Worm (Caenorhabditis elegans) whole organism, mixed stage, embryonic: Measurements from ENCODE around the gene fbxb-64.
"Not testable (repeated sequence)": the region's sequence is repeated elsewhere in the genome, so short reads cannot be mapped to it uniquely, and the experiment has no call there.

Experiments
- M03D4.4 ChIP-seq: sonication (generic microtip); optimal IDR thresholded peaks from 2 replicates; lab custom pipeline; 2017; ENCODE audit warnings: mild to moderate bottlenecking, missing genetic modification characterization, missing compliant biosample characterization
- ceh-39 ChIP-seq: fragments of 150-350 bp; optimal IDR thresholded peaks from 2 replicates; lab custom pipeline; 2014; ENCODE audit warnings: missing biosample characterization, missing genetic modification characterization
- ceh-43 ChIP-seq: fragments of 200-800 bp; sonication (Bioruptor generic); optimal IDR thresholded peaks from 2 replicates; lab custom pipeline; 2018; ENCODE audit warnings: mild to moderate bottlenecking, missing genetic modification characterization, moderate library complexity, missing compliant biosample characterization
- ceh-83 ChIP-seq: fragments of 200-800 bp; sonication (Bioruptor generic); optimal IDR thresholded peaks from 2 replicates; lab custom pipeline; 2018; ENCODE audit warnings: mild to moderate bottlenecking, missing genetic modification characterization, missing compliant biosample characterization
- ces-1 ChIP-seq: fragments of 150-350 bp; optimal IDR thresholded peaks from 2 replicates; lab custom pipeline; 2014; ENCODE audit warnings: missing biosample characterization, missing genetic modification reagents, missing genetic modification characterization
- cnd-1 ChIP-seq: fragments of 200-800 bp; sonication (Bioruptor generic); optimal IDR thresholded peaks from 2 replicates; lab custom pipeline; 2018; ENCODE audit warnings: mild to moderate bottlenecking, missing genetic modification characterization, missing compliant biosample characterization
- drap-1 ChIP-seq: fragments of 200-800 bp; sonication (Bioruptor generic); optimal IDR thresholded peaks from 3 replicates; lab custom pipeline; 2018; ENCODE audit warnings: mild to moderate bottlenecking, missing genetic modification characterization, missing compliant biosample characterization
- elt-1 ChIP-seq: sonication (generic microtip); optimal IDR thresholded peaks from 2 replicates; lab custom pipeline; 2017; ENCODE audit warnings: missing genetic modification characterization, mild to moderate bottlenecking, missing compliant biosample characterization, antibody characterized with exemption, moderate library complexity, borderline replicate concordance; ENCODE audit not compliant: insufficient read depth
- elt-3 ChIP-seq: fragments of 150-350 bp; optimal IDR thresholded peaks from 2 replicates; lab custom pipeline; 2014; ENCODE audit warnings: missing biosample characterization, missing genetic modification characterization
- flh-1 ChIP-seq: fragments of 200-800 bp; sonication (Bioruptor generic); optimal IDR thresholded peaks from 2 replicates; lab custom pipeline; 2018; ENCODE audit warnings: mild to moderate bottlenecking, missing genetic modification characterization, moderate library complexity, missing compliant biosample characterization
- ham-2 ChIP-seq: fragments of 200-800 bp; sonication (Bioruptor generic); optimal IDR thresholded peaks from 2 replicates; lab custom pipeline; 2018; ENCODE audit warnings: mild to moderate bottlenecking, missing genetic modification characterization, missing compliant biosample characterization
- hlh-1 ChIP-seq: fragments of 150-350 bp; optimal IDR thresholded peaks from 2 replicates; lab custom pipeline; 2014; ENCODE audit warnings: missing biosample characterization, missing genetic modification reagents, missing genetic modification characterization
- lin-13 ChIP-seq: fragments of 150-350 bp; optimal IDR thresholded peaks from 2 replicates; lab custom pipeline; 2014; ENCODE audit warnings: missing biosample characterization, missing genetic modification characterization
- lin-32 ChIP-seq: fragments of 200-800 bp; sonication (Bioruptor generic); optimal IDR thresholded peaks from 2 replicates; lab custom pipeline; 2018; ENCODE audit warnings: mild to moderate bottlenecking, missing genetic modification characterization, missing compliant biosample characterization
- lsy-2 ChIP-seq: fragments of 150-350 bp; optimal IDR thresholded peaks from 2 replicates; lab custom pipeline; 2014; ENCODE audit warnings: missing biosample characterization, missing genetic modification characterization
- mab-5 ChIP-seq: fragments of 150-350 bp; optimal IDR thresholded peaks from 2 replicates; lab custom pipeline; 2014; ENCODE audit warnings: missing biosample characterization, missing genetic modification characterization
- mep-1 ChIP-seq: fragments of 150-350 bp; optimal IDR thresholded peaks from 2 replicates; lab custom pipeline; 2017; ENCODE audit warnings: missing biosample characterization, missing genetic modification reagents, missing genetic modification characterization, inconsistent platforms
- mls-2 ChIP-seq: sonication (generic microtip); optimal IDR thresholded peaks from 2 replicates; lab custom pipeline; 2016; ENCODE audit warnings: mild to moderate bottlenecking, missing genetic modification characterization, moderate library complexity, missing compliant biosample characterization
- nhr-12 ChIP-seq: fragments of 150-350 bp; optimal IDR thresholded peaks from 2 replicates; lab custom pipeline; 2014; ENCODE audit warnings: missing biosample characterization, missing genetic modification characterization
- nhr-2 ChIP-seq: fragments of 150-350 bp; optimal IDR thresholded peaks from 2 replicates; lab custom pipeline; 2014; ENCODE audit warnings: missing biosample characterization, missing genetic modification characterization
- nhr-28 ChIP-seq: fragments of 150-350 bp; optimal IDR thresholded peaks from 2 replicates; lab custom pipeline; 2014; ENCODE audit warnings: missing biosample characterization, missing genetic modification characterization
- nhr-76 ChIP-seq: sonication (generic microtip); optimal IDR thresholded peaks from 2 replicates; lab custom pipeline; 2017; ENCODE audit warnings: missing biosample characterization, missing genetic modification characterization
- pha-4 ChIP-seq: fragments of 150-350 bp; optimal IDR thresholded peaks from 2 replicates; lab custom pipeline; 2018; ENCODE audit warnings: missing biosample characterization, missing genetic modification reagents, missing genetic modification characterization
- sem-2 ChIP-seq: fragments of 200-800 bp; sonication (Bioruptor generic); optimal IDR thresholded peaks from 2 replicates; lab custom pipeline; 2018; ENCODE audit warnings: mild to moderate bottlenecking, missing genetic modification characterization, missing compliant biosample characterization
- snpc-4 ChIP-seq: fragments of 150-350 bp; optimal IDR thresholded peaks from 2 replicates; lab custom pipeline; 2014; ENCODE audit warnings: missing biosample characterization, missing genetic modification characterization
- tbx-8 ChIP-seq: fragments of 200-800 bp; sonication (Bioruptor generic); optimal IDR thresholded peaks from 2 replicates; lab custom pipeline; 2018; ENCODE audit warnings: mild to moderate bottlenecking, missing genetic modification characterization, moderate library complexity, missing compliant biosample characterization
- unc-39 ChIP-seq: fragments of 150-350 bp; optimal IDR thresholded peaks from 2 replicates; lab custom pipeline; 2014; ENCODE audit warnings: missing biosample characterization, missing genetic modification characterization
- unc-62 ChIP-seq: fragments of 150-350 bp; optimal IDR thresholded peaks from 2 replicates; lab custom pipeline; 2014; ENCODE audit warnings: missing biosample characterization, missing genetic modification reagents, missing genetic modification characterization
- zip-8 ChIP-seq: fragments of 150-350 bp; optimal IDR thresholded peaks from 2 replicates; lab custom pipeline; 2014; ENCODE audit warnings: missing biosample characterization, missing genetic modification characterization
- ztf-11 ChIP-seq: fragments of 150-350 bp; optimal IDR thresholded peaks from 2 replicates; lab custom pipeline; 2014; ENCODE audit warnings: missing biosample characterization, missing genetic modification characterization

Gene fbxb-64

ce11 chrV:19311391-19311790, 1.7 kb upstream of the fbxb-64 start, which contains the start of gene C43D7.8:
C43D7.8 (minus strand) TSS chrV:19311491.
- TF ChIP-seq mab-5 (tag; lab: Kevin White, UChicago): no peak
- TF ChIP-seq pha-4 (tag; lab: Kevin White, UChicago): no peak
- TF ChIP-seq ceh-83 (GFP tag; lab: Kevin White, UChicago): no peak
- TF ChIP-seq ztf-11 (tag; lab: Kevin White, UChicago): no peak
- TF ChIP-seq nhr-12 (tag; lab: Kevin White, UChicago): no peak
- TF ChIP-seq unc-39 (tag; lab: Kevin White, UChicago): no peak
- TF ChIP-seq flh-1: no peak
- TF ChIP-seq lin-13 (tag; lab: Kevin White, UChicago): no peak
- TF ChIP-seq mep-1 (tag; lab: Kevin White, UChicago): no peak
- no peak for TF ChIP-seq zip-8 (tag; lab: Kevin White, UChicago)
- TF ChIP-seq sem-2 (GFP tag; lab: Kevin White, UChicago): no peak

- not testable (repeated sequence) for TF ChIP-seq ceh-39; elt-1 (tag; lab: Kevin White, UChicago); pha-4 (tag; lab: Kevin White, UChicago)
Observed at ce11 chrV:19317058-19317457, 4.0 kb downstream of the fbxb-64 start, which contains the start of gene srh-208. srh-208 (plus strand) TSS chrV:19317358.

ce11 chrV:19319460-19319995, 6.5 kb downstream of the fbxb-64 start, which contains the start of gene C43D7.7:
C43D7.7 (minus strand) TSS chrV:19319510.
- TF ChIP-seq ceh-83 (GFP tag; lab: Kevin White, UChicago) (no peak), lsy-2 (tag; lab: Kevin White, UChicago) (no peak), snpc-4 (tag; lab: Kevin White, UChicago) (no peak), ces-1 (no peak), cnd-1 (tag; lab: Kevin White, UChicago) (no peak), nhr-28 (tag; lab: Kevin White, UChicago) (no peak), mep-1 (tag; lab: Kevin White, UChicago) (no peak), lin-13 (tag; lab: Kevin White, UChicago) (no peak), lin-32 (GFP tag; lab: Kevin White, UChicago) (no peak), nhr-12 (tag; lab: Kevin White, UChicago) (no peak), flh-1 (no peak), elt-1 (tag; lab: Kevin White, UChicago) (no peak), unc-62 (no peak), ztf-11 (tag; lab: Kevin White, UChicago) (no peak), ham-2 (GFP tag; lab: Kevin White, UChicago) (no peak), drap-1 (GFP tag; lab: Kevin White, UChicago) (no peak), nhr-2 (no peak), zip-8 (tag; lab: Kevin White, UChicago) (no peak), hlh-1 (tag; lab: Kevin White, UChicago) (no peak)

ce11 chrV:19320385-19320784, 7.3 kb downstream of the fbxb-64 start, which contains the start of gene sdz-6:
sdz-6 (plus strand) TSS chrV:19320613.
- TF ChIP-seq nhr-2 (no peak), ces-1 (no peak), ceh-83 (GFP tag; lab: Kevin White, UChicago) (no peak), mab-5 (tag; lab: Kevin White, UChicago) (no peak), ceh-39 (no peak), lsy-2 (tag; lab: Kevin White, UChicago) (no peak), elt-1 (tag; lab: Kevin White, UChicago) (no peak), ztf-11 (tag; lab: Kevin White, UChicago) (no peak), unc-39 (tag; lab: Kevin White, UChicago) (no peak), nhr-12 (tag; lab: Kevin White, UChicago) (no peak), mls-2 (tag; lab: Kevin White, UChicago) (no peak), ham-2 (GFP tag; lab: Kevin White, UChicago) (no peak), sem-2 (GFP tag; lab: Kevin White, UChicago) (no peak), unc-62 (no peak), hlh-1 (tag; lab: Kevin White, UChicago) (no peak), elt-3 (tag; lab: Kevin White, UChicago) (no peak), pha-4 (tag; lab: Kevin White, UChicago) (no peak)

ce11 chrV:19322387-19322786, 9.3 kb downstream of the fbxb-64 start, which contains the start of gene C43D7.4:
C43D7.4 (minus strand) TSS chrV:19322487.
- TF ChIP-seq ztf-11 (tag; lab: Kevin White, UChicago) (no peak), M03D4.4 (tag; lab: Kevin White, UChicago) (no peak), tbx-8 (GFP tag; lab: Kevin White, UChicago) (no peak), unc-39 (tag; lab: Kevin White, UChicago) (no peak), nhr-12 (tag; lab: Kevin White, UChicago) (no peak), nhr-76 (tag; lab: Kevin White, UChicago) (no peak), zip-8 (tag; lab: Kevin White, UChicago) (no peak), ceh-39 (no peak), ceh-43 (GFP tag; lab: Kevin White, UChicago) (no peak), ces-1 (no peak)
